Worm (Caenorhabditis elegans): ENCODE measurements around the gene C05D11.8.
A peak's percentile ranks its signal among the peaks of the same experiment; 100 is the strongest.

Gene C05D11.8

DNA sequence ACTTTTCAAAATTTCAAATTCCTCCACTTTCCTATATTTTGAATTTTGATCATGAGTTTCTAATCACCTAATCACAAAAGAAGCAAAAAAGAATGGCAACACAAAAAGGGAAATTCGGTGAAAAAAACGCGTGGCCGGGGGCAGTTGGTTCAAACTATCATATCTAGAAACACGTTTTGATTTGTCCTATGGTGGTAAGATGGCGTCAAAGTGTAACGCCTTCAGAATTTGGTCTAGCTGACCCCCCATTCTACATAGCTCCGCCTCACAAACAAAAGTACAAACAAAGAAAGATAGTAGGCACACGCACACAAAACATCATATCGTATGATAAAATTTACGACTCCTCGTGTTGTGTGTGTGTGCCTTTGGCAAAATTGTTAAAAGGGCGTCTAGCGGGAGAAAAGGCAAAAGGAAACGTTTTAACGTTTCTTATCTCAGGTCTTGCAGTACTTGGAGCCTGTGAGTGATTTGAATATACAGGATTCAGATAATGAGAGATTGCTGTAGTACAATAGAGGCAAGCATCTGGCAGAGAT, 5.1 kb downstream of the C05D11.8 start (continued):
- no peak for TF ChIP-seq Y48G9A.11 (GFP tag; IDR thresholded peaks at IDR 0.05)
- no peak for TF ChIP-seq lin-38 (GFP tag; IDR thresholded peaks at IDR 0.05)
- TF ChIP-seq dmd-8 (GFP tag; IDR thresholded peaks at IDR 0.05), result no peak
- TF ChIP-seq ZK546.5 (tag; optimal IDR thresholded peaks at IDR 0.05), result no peak
- TF ChIP-seq daf-16 (GFP tag; optimal IDR thresholded peaks at IDR 0.05), result no peak
- TF ChIP-seq daf-16 (tag; optimal IDR thresholded peaks at IDR 0.05), result peak; percentile 73
- TF ChIP-seq mep-1 (tag; optimal IDR thresholded peaks at IDR 0.05), result peak; percentile 37
- peak; percentile 86 for TF ChIP-seq mxl-3 (GFP tag; optimal IDR thresholded peaks at IDR 0.05)
- TF ChIP-seq madf-9 (GFP tag; conservative IDR thresholded peaks at IDR 0.05), result no peak
- TF ChIP-seq hif-1 (tag; optimal IDR thresholded peaks at IDR 0.05), result peak in 1 of 2 experiments; percentile 51
- TF ChIP-seq nhr-11 (tag; optimal IDR thresholded peaks at IDR 0.05), result no peak

DNA sequence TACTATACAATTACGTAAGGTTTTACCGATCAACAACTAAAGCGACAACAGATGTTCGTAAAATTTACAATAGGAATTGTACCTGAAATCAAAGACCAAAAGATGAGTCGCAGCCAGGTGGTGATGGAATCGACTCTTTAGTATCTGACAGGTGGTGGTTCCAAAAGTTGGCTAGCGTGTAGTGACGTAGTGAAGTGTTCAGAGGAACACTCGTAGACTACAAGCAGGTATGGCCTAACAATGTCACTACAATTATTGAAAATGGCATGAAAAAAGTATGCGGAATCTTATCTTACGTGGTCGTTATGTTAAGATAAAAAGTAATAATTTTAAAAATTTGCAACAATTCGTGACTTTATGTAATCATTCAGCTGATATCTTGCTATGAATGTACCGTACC, 5.6 kb downstream of the C05D11.8 start:
- TF ChIP-seq aha-1 (tag) (peak; percentile 63), nhr-76 (tag; optimal IDR thresholded peaks at IDR 0.05) (no peak), nhr-10 (tag; optimal IDR thresholded peaks at IDR 0.05) (peak; percentile 45)

DNA sequence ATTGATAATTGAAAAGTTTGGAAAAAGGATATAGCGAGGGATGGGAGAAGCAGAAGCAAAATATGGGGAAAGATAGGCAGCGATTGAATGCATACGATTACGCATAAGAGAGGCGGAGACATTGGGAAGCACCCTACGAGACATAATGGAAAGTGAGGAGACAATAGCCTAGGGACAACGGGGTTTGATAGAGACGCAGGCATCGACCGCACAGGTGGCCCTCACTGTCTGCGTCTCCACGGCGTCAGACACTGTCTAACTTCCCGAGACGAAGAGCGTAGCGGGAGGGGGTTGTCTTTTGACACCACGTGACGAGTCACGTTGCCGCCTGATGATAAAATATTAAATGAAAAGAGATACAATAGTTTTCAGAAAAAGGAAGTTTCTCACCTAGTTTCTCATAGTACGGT, 6.1 kb downstream of the C05D11.8 start:
- TF ChIP-seq jun-1 (tag; optimal IDR thresholded peaks at IDR 0.05) (peak; percentile 27), mxl-2 (GFP tag; conservative IDR thresholded peaks at IDR 0.05) (peak; percentile 62; the same call in 1 of the 2 replicates), Y75B8A.6 (GFP tag; IDR thresholded peaks at IDR 0.05) (0 out of 2 replicates have a peak, but pooled peaks have one; percentile 22), ces-1 (GFP tag; optimal IDR thresholded peaks at IDR 0.05) (no peak), ceh-82 (tag; optimal IDR thresholded peaks at IDR 0.05) (no peak), zip-11 (GFP tag; IDR thresholded peaks at IDR 0.05) (no peak), sdz-12 (GFP tag; optimal IDR thresholded peaks at IDR 0.05) (no peak), nhr-76 (tag; optimal IDR thresholded peaks at IDR 0.05) (peak; percentile 40), R02D3.7 (tag; optimal IDR thresholded peaks at IDR 0.05) (no peak), gei-8 (GFP tag; optimal IDR thresholded peaks at IDR 0.05) (peak; percentile 74), ztf-11 (tag; optimal IDR thresholded peaks at IDR 0.05) (no peak), madf-5 (GFP tag; IDR thresholded peaks at IDR 0.05) (no peak), daf-19 (GFP tag; conservative IDR thresholded peaks at IDR 0.05) (no peak), madf-9 (GFP tag; conservative IDR thresholded peaks at IDR 0.05) (peak; percentile 68), ceh-20 (GFP tag; IDR thresholded peaks at IDR 0.05) (peak; percentile 90), ama-1 (optimal IDR thresholded peaks at IDR 0.05) (no peak), hlh-11 (tag; optimal IDR thresholded peaks at IDR 0.05) (peak; percentile 99), spr-3 (GFP tag; optimal IDR thresholded peaks at IDR 0.05) (peak; percentile 78), attf-4 (tag; optimal IDR thresholded peaks at IDR 0.05) (no peak), saeg-2 (GFP tag; IDR thresholded peaks at IDR 0.05) (peak; percentile 93), nhr-10 (tag; optimal IDR thresholded peaks at IDR 0.05) (no peak), skn-1 (tag; optimal IDR thresholded peaks at IDR 0.05) (no peak), aly-2 (tag; optimal IDR thresholded peaks at IDR 0.05) (no peak), zfp-2 (tag; optimal IDR thresholded peaks at IDR 0.05) (no peak), snpc-1.2 (GFP tag; IDR thresholded peaks at IDR 0.05) (no peak), lsy-2 (tag; optimal IDR thresholded peaks at IDR 0.05) (peak; percentile 69 to 82), lin-13 (GFP tag; optimal IDR thresholded peaks at IDR 0.05) (peak; percentile 10), nhr-6 (tag; optimal IDR thresholded peaks at IDR 0.05) (peak; percentile 49), zip-2 (tag; optimal IDR thresholded peaks at IDR 0.05) (no peak), F10B5.3 (tag; optimal IDR thresholded peaks at IDR 0.05) (peak; percentile 34), unc-130 (GFP tag; optimal IDR thresholded peaks at IDR 0.05) (no peak), fkh-10 (GFP tag; optimal IDR thresholded peaks at IDR 0.05) (no peak), T26A8.4 (GFP tag; IDR thresholded peaks at IDR 0.05) (peak; percentile 93), ceh-44 (GFP tag; IDR thresholded peaks at IDR 0.05) (no peak), F44E2.7 (GFP tag; IDR thresholded peaks at IDR 0.05) (no peak), hlh-30 (tag; optimal IDR thresholded peaks at IDR 0.05; ENCODE audit: insufficient read depth) (peak; percentile 97), lir-3 (tag; optimal IDR thresholded peaks at IDR 0.05) (no peak), nhr-25 (tag; optimal IDR thresholded peaks at IDR 0.05; ENCODE audit: borderline replicate concordance, insufficient read depth) (peak; percentile 73)

Data from whole organism, L4 larva.